Worm (Caenorhabditis elegans): ENCODE measurements around the gene str-84.

DNA sequence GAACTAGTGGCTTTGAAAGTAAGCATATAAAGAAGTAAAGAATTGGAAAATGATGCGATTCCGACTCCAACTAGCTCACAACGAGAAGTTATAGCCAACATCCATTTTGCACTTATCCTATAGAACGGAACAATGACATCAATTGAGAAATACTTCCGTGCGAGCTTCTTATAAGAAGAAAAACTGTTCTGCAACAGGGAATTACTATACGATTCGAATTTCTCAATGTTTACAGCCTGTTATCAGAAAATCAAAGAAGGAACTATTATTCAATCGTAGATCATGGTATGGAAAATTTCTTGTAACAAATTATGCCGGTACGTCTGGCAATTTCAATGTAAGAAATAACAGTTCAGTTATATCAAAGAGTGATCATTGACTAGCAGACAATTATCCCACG, 5.0 kb upstream of the str-84 start, which contains the start of gene str-85:
- no peak for TF ChIP-seq ama-1 (optimal IDR thresholded peaks at IDR 0.05)
- TF ChIP-seq ceh-36 (tag; optimal IDR thresholded peaks at IDR 0.05), result no peak
- no peak for TF ChIP-seq flt-1 (GFP tag; IDR thresholded peaks at IDR 0.05)
- TF ChIP-seq ets-7 (tag; optimal IDR thresholded peaks at IDR 0.05), result no peak
- TF ChIP-seq aly-1 (tag; optimal IDR thresholded peaks at IDR 0.05), result no peak
- no peak for TF ChIP-seq pes-1 (GFP tag; IDR thresholded peaks at IDR 0.05)
- no peak for TF ChIP-seq ceh-13 (GFP tag; optimal IDR thresholded peaks at IDR 0.05)
- TF ChIP-seq tbx-37 (GFP tag; conservative IDR thresholded peaks at IDR 0.05), result no peak
- TF ChIP-seq B0310.2 (tag; optimal IDR thresholded peaks at IDR 0.05), result no peak
- no peak for TF ChIP-seq F13C5.2 (tag; optimal IDR thresholded peaks at IDR 0.05)
- no peak for TF ChIP-seq sea-1 (GFP tag; conservative IDR thresholded peaks at IDR 0.05)
- TF ChIP-seq hnd-1 (tag; optimal IDR thresholded peaks at IDR 0.05), result no peak
- no peak for TF ChIP-seq scrt-1 (GFP tag; IDR thresholded peaks at IDR 0.05)
- no peak for TF ChIP-seq tra-4 (tag; optimal IDR thresholded peaks at IDR 0.05)

Measured in whole organism, early embryonic.